Worm (Caenorhabditis elegans) whole organism, late embryonic: ENCODE data around the gene gos-28.

ENCODE experiments used
- T23F11.4 ChIP-seq: fragments of 200-800 bp; sonication (Bioruptor generic); optimal IDR thresholded peaks from 2 replicates; lab custom pipeline; 2018; ENCODE audit warnings: mild to moderate bottlenecking, missing genetic modification characterization, missing compliant biosample characterization
- nhr-11 ChIP-seq: fragments of 150-350 bp; optimal IDR thresholded peaks from 2 replicates; lab custom pipeline; 2014; ENCODE audit warnings: missing biosample characterization, missing genetic modification characterization
- pax-1 ChIP-seq: fragments of 150-350 bp; optimal IDR thresholded peaks from 2 replicates; lab custom pipeline; 2014; ENCODE audit warnings: missing biosample characterization, missing genetic modification characterization

ce11 chrIII:7300169-7300568, 48.8 kb downstream of the gos-28 start:
- no peak for TF ChIP-seq T23F11.4
- no peak for TF ChIP-seq pax-1
- no peak for TF ChIP-seq nhr-11
